Fruit fly (Drosophila melanogaster) whole organism, prepupa: ENCODE data around the gene CG18265.
A peak's percentile ranks its signal among the peaks of the same experiment; 100 is the strongest.

Experiments
- Blimp-1 ChIP-seq: fragments of 200-800 bp; sonication (Bioruptor generic); optimal IDR thresholded peaks from 3 replicates; lab custom pipeline; 2017; ENCODE audit warnings: missing biosample characterization, missing genetic modification characterization, mild to moderate bottlenecking, moderate library complexity, missing genetic modification reagents
- CG10631 ChIP-seq: fragments of 200-800 bp; sonication (Bioruptor generic); optimal IDR thresholded peaks from 2 replicates; lab custom pipeline; 2016; ENCODE audit warnings: missing biosample characterization, missing genetic modification characterization
- CG10669 ChIP-seq: fragments of 200-800 bp; sonication (Bioruptor generic); optimal IDR thresholded peaks from 3 replicates; lab custom pipeline; 2018; ENCODE audit warnings: missing biosample characterization, mild to moderate bottlenecking, missing genetic modification characterization, moderate library complexity
- CG11762 ChIP-seq: fragments of 200-800 bp; sonication (Bioruptor generic); optimal IDR thresholded peaks from 3 replicates; lab custom pipeline; 2016; ENCODE audit warnings: missing biosample characterization, missing genetic modification characterization; ENCODE audit not compliant: insufficient read depth
- CG11902 ChIP-seq: fragments of 200-800 bp; sonication (Bioruptor generic); optimal IDR thresholded peaks from 3 replicates; lab custom pipeline; 2016; ENCODE audit warnings: missing biosample characterization, missing genetic modification characterization
- CG15336 ChIP-seq: fragments of 200-800 bp; sonication (Bioruptor generic); IDR thresholded peaks from 2 replicates; pipeline ENCODE4 v1.3.6; 2022; ENCODE audit warnings: missing biosample characterization, missing genetic modification characterization
- CG16779 ChIP-seq: fragments of 200-800 bp; sonication (Bioruptor generic); optimal IDR thresholded peaks from 3 replicates; lab custom pipeline; 2017; ENCODE audit warnings: missing biosample characterization, mild to moderate bottlenecking, missing genetic modification characterization
- CG3032 ChIP-seq: fragments of 200-800 bp; optimal IDR thresholded peaks from 2 replicates; lab custom pipeline; 2019; ENCODE audit warnings: missing biosample characterization, mild to moderate bottlenecking, missing genetic modification characterization, moderate library complexity
- CG31627 ChIP-seq: fragments of 200-800 bp; sonication (Bioruptor generic); optimal IDR thresholded peaks from 3 replicates; lab custom pipeline; 2016; ENCODE audit warnings: missing biosample characterization, missing genetic modification characterization
- CG32006 ChIP-seq: fragments of 200-800 bp; sonication (Bioruptor generic); optimal IDR thresholded peaks from 3 replicates; lab custom pipeline; 2017; ENCODE audit warnings: missing biosample characterization, mild to moderate bottlenecking, missing genetic modification characterization
- CG34406 ChIP-seq: fragments of 200-800 bp; sonication (Bioruptor generic); optimal IDR thresholded peaks from 3 replicates; lab custom pipeline; 2016; ENCODE audit warnings: missing biosample characterization, missing genetic modification characterization
- CG3919 ChIP-seq: fragments of 200-800 bp; sonication (Bioruptor generic); optimal IDR thresholded peaks from 3 replicates; lab custom pipeline; 2016; ENCODE audit warnings: missing biosample characterization, missing genetic modification characterization
- CG4318 ChIP-seq: fragments of 200-800 bp; sonication (Bioruptor generic); optimal IDR thresholded peaks from 3 replicates; lab custom pipeline; 2017; ENCODE audit warnings: missing biosample characterization, mild to moderate bottlenecking, missing genetic modification characterization
- CG6163 ChIP-seq: fragments of 200-800 bp; sonication (Bioruptor generic); IDR thresholded peaks from 3 replicates; pipeline ENCODE4 v1.3.6; 2022; ENCODE audit warnings: missing biosample characterization, missing genetic modification characterization
- CG6276 ChIP-seq: fragments of 200-800 bp; sonication (Bioruptor generic); optimal IDR thresholded peaks from 2 replicates; lab custom pipeline; 2017; ENCODE audit warnings: missing biosample characterization, mild to moderate bottlenecking, missing genetic modification characterization
- CG6792 ChIP-seq: fragments of 200-800 bp; sonication (Bioruptor generic); optimal IDR thresholded peaks from 3 replicates; lab custom pipeline; 2016; ENCODE audit warnings: missing biosample characterization, missing genetic modification characterization
- CG6808 ChIP-seq: fragments of 200-800 bp; sonication (Bioruptor generic); optimal IDR thresholded peaks from 3 replicates; lab custom pipeline; 2017; ENCODE audit warnings: missing biosample characterization, missing genetic modification characterization, mild to moderate bottlenecking, moderate library complexity, missing genetic modification reagents
- CG6854 ChIP-seq: fragments of 200-800 bp; sonication (Bioruptor generic); optimal IDR thresholded peaks from 2 replicates; lab custom pipeline; 2017; ENCODE audit warnings: missing biosample characterization, mild to moderate bottlenecking, missing genetic modification characterization
- CG7368 ChIP-seq: fragments of 200-800 bp; sonication (Bioruptor generic); optimal IDR thresholded peaks from 3 replicates; lab custom pipeline; 2016; ENCODE audit warnings: missing biosample characterization, missing genetic modification characterization
- CG8319 ChIP-seq: fragments of 200-800 bp; sonication (Bioruptor generic); optimal IDR thresholded peaks from 3 replicates; lab custom pipeline; 2016; ENCODE audit warnings: missing biosample characterization, missing genetic modification characterization
- CG8632 ChIP-seq: fragments of 200-800 bp; sonication (Bioruptor generic); optimal IDR thresholded peaks from 3 replicates; lab custom pipeline; 2016; ENCODE audit warnings: missing biosample characterization, missing genetic modification characterization
- CG9139 ChIP-seq: fragments of 200-800 bp; sonication (Bioruptor generic); optimal IDR thresholded peaks from 3 replicates; lab custom pipeline; 2017; ENCODE audit warnings: missing biosample characterization, mild to moderate bottlenecking, missing genetic modification characterization
- Eip75B ChIP-seq: fragments of 200-800 bp; sonication (Bioruptor generic); optimal IDR thresholded peaks from 3 replicates; lab custom pipeline; 2016; ENCODE audit warnings: missing biosample characterization, missing genetic modification characterization
- Eip78C ChIP-seq: fragments of 200-800 bp; sonication (Bioruptor generic); peaks from one replicate; lab custom pipeline; 2016; ENCODE audit warnings: missing biosample characterization, missing genetic modification characterization
- Eip93F ChIP-seq: fragments of 200-800 bp; sonication (Bioruptor generic); optimal IDR thresholded peaks from 2 replicates; lab custom pipeline; 2016; ENCODE audit warnings: missing biosample characterization, mild to moderate bottlenecking, missing genetic modification characterization
- Ets96B ChIP-seq: fragments of 200-800 bp; optimal IDR thresholded peaks from 2 replicates; lab custom pipeline; 2019; ENCODE audit warnings: missing biosample characterization, mild to moderate bottlenecking, missing genetic modification characterization, moderate library complexity
- Gug ChIP-seq: fragments of 200-800 bp; sonication (Bioruptor generic); IDR thresholded peaks from 2 replicates; pipeline ENCODE4 v1.3.6; 2022; ENCODE audit warnings: missing biosample characterization, missing genetic modification characterization
- Hr38 ChIP-seq: sonication (Bioruptor generic); optimal IDR thresholded peaks from 2 replicates; lab custom pipeline; 2016; ENCODE audit warnings: missing biosample characterization, missing genetic modification characterization
- Hr39 ChIP-seq: fragments of 200-800 bp; sonication (Bioruptor generic); optimal IDR thresholded peaks from 2 replicates; lab custom pipeline; 2016; ENCODE audit warnings: missing biosample characterization, missing genetic modification characterization
- Lpt ChIP-seq: fragments of 200-800 bp; sonication (Bioruptor generic); optimal IDR thresholded peaks from 3 replicates; lab custom pipeline; 2016; ENCODE audit warnings: missing biosample characterization, missing genetic modification characterization
- Met ChIP-seq: fragments of 200-800 bp; sonication (Bioruptor generic); optimal IDR thresholded peaks from 3 replicates; lab custom pipeline; 2016; ENCODE audit warnings: missing biosample characterization, missing genetic modification characterization
- OdsH ChIP-seq: fragments of 200-800 bp; sonication (Bioruptor generic); optimal IDR thresholded peaks from 3 replicates; lab custom pipeline; 2016; ENCODE audit warnings: missing biosample characterization, missing genetic modification characterization
- Smox ChIP-seq: fragments of 200-800 bp; sonication (Bioruptor generic); optimal IDR thresholded peaks from 3 replicates; lab custom pipeline; 2016; ENCODE audit warnings: missing biosample characterization, missing genetic modification characterization
- Sox102F ChIP-seq: fragments of 200-800 bp; sonication (Bioruptor generic); optimal IDR thresholded peaks from 2 replicates; lab custom pipeline; 2016; ENCODE audit warnings: missing biosample characterization, mild to moderate bottlenecking, missing genetic modification characterization
- Sox14 ChIP-seq: fragments of 200-800 bp; sonication (Bioruptor generic); optimal IDR thresholded peaks from 3 replicates; lab custom pipeline; 2016; ENCODE audit warnings: missing biosample characterization, missing genetic modification characterization
- Sox15 ChIP-seq: fragments of 200-800 bp; sonication (Bioruptor generic); optimal IDR thresholded peaks from 3 replicates; lab custom pipeline; 2016; ENCODE audit warnings: missing biosample characterization, missing genetic modification characterization
- acj6 ChIP-seq: fragments of 200-800 bp; sonication (Bioruptor generic); optimal IDR thresholded peaks from 3 replicates; lab custom pipeline; 2016; ENCODE audit warnings: missing biosample characterization, missing genetic modification characterization
- cyc ChIP-seq: fragments of 200-800 bp; sonication (Bioruptor generic); optimal IDR thresholded peaks from 3 replicates; lab custom pipeline; 2016; ENCODE audit warnings: missing biosample characterization, missing genetic modification characterization
- dac ChIP-seq: fragments of 200-800 bp; sonication (Bioruptor generic); optimal IDR thresholded peaks from 2 replicates; lab custom pipeline; 2017; ENCODE audit warnings: missing biosample characterization, mild to moderate bottlenecking, missing genetic modification characterization
- dsx ChIP-seq: fragments of 200-800 bp; optimal IDR thresholded peaks from 3 replicates; lab custom pipeline; 2019; ENCODE audit warnings: missing biosample characterization, mild to moderate bottlenecking, missing genetic modification characterization, moderate library complexity; ENCODE audit not compliant: poor library complexity, severe bottlenecking
- eg ChIP-seq: fragments of 200-800 bp; sonication (Bioruptor generic); IDR thresholded peaks from 3 replicates; pipeline ENCODE4 v1.3.6; 2022; ENCODE audit warnings: missing biosample characterization, missing genetic modification characterization
- fd59A ChIP-seq: fragments of 200-800 bp; sonication (Bioruptor generic); optimal IDR thresholded peaks from 2 replicates; lab custom pipeline; 2017; ENCODE audit warnings: missing biosample characterization, mild to moderate bottlenecking, missing genetic modification characterization, missing genetic modification reagents
- fkh ChIP-seq: fragments of 200-800 bp; sonication (Bioruptor generic); optimal IDR thresholded peaks from 3 replicates; lab custom pipeline; 2017; ENCODE audit warnings: missing biosample characterization, mild to moderate bottlenecking, missing genetic modification characterization, moderate library complexity
- lz ChIP-seq: fragments of 200-800 bp; sonication (Bioruptor generic); optimal IDR thresholded peaks from 3 replicates; lab custom pipeline; 2016; ENCODE audit warnings: missing biosample characterization, missing genetic modification characterization
- net ChIP-seq: fragments of 200-800 bp; sonication (Bioruptor generic); optimal IDR thresholded peaks from 3 replicates; lab custom pipeline; 2016; ENCODE audit warnings: missing biosample characterization, missing genetic modification characterization
- pdm3 ChIP-seq: fragments of 200-800 bp; sonication (Bioruptor generic); optimal IDR thresholded peaks from 3 replicates; lab custom pipeline; 2016; ENCODE audit warnings: missing biosample characterization, missing genetic modification characterization
- salr ChIP-seq, 2 experiments: fragments of 200-800 bp; sonication (Bioruptor generic); optimal IDR thresholded peaks; 3 replicates each; lab custom pipeline; 2016 to 2018; ENCODE audit warnings: missing biosample characterization in 2 of 2, missing genetic modification characterization in 2 of 2, mild to moderate bottlenecking in 1 of 2
- ss ChIP-seq, 2 experiments: fragments of 200-800 bp; sonication (Bioruptor generic); optimal IDR thresholded peaks; 2 replicates in 1 of 2; 3 replicates in 1 of 2; lab custom pipeline; 2017 to 2018; ENCODE audit warnings: mild to moderate bottlenecking in 2 of 2, missing biosample characterization in 2 of 2, missing genetic modification characterization in 2 of 2, moderate library complexity in 1 of 2
- svp ChIP-seq: fragments of 200-800 bp; sonication (Bioruptor generic); peaks from one replicate; lab custom pipeline; 2016; ENCODE audit warnings: missing biosample characterization, missing genetic modification characterization
- topi ChIP-seq: fragments of 200-800 bp; sonication (Bioruptor generic); optimal IDR thresholded peaks from 3 replicates; lab custom pipeline; 2016; ENCODE audit warnings: missing biosample characterization, missing genetic modification characterization
- vri ChIP-seq: fragments of 200-800 bp; sonication (Bioruptor generic); optimal IDR thresholded peaks from 3 replicates; lab custom pipeline; 2016; ENCODE audit warnings: missing biosample characterization, mild to moderate bottlenecking, missing genetic modification characterization

Gene CG18265

dm6 chr3L:17498952-17499710 is 59.9 kb downstream of the CG18265 start:
- 0 out of 3 replicates have a peak, but pooled peaks have one; percentile 5 for TF ChIP-seq CG6163 (GFP tag; lab: Robert Waterston, UW)
- TF ChIP-seq CG31627 (GFP tag; lab: Kevin White, UChicago): no peak
- TF ChIP-seq lz (GFP tag; lab: Kevin White, UChicago): no peak
- no peak for TF ChIP-seq fd59A (GFP tag; lab: Kevin White, UChicago)
- no peak for TF ChIP-seq CG10631 (GFP tag; lab: Kevin White, UChicago)
- no peak for TF ChIP-seq CG6792 (GFP tag; lab: Kevin White, UChicago)
- TF ChIP-seq salr (GFP tag; optimal IDR thresholded peaks at IDR 0.05; lab: Kevin White, UChicago): peak in 1 of 2 experiments; percentile 40
- no peak for TF ChIP-seq Blimp-1 (GFP tag; lab: Kevin White, UChicago)
- no peak for TF ChIP-seq CG16779 (tag; lab: Kevin White, UChicago)
- TF ChIP-seq Sox15 (GFP tag; lab: Kevin White, UChicago): no peak
- no peak for TF ChIP-seq Eip93F (GFP tag; lab: Kevin White, UChicago)
- no peak for TF ChIP-seq CG8319 (GFP tag; lab: Kevin White, UChicago)
- no peak for TF ChIP-seq Sox14 (GFP tag; lab: Kevin White, UChicago)
- TF ChIP-seq Gug (GFP tag; lab: Robert Waterston, UW): 0 out of 2 replicates have a peak, but pooled peaks have one; percentile 20
- no peak for TF ChIP-seq Smox (GFP tag; lab: Kevin White, UChicago)
- TF ChIP-seq CG10669 (GFP tag; lab: Kevin White, UChicago): no peak
- TF ChIP-seq Sox102F: no peak
- no peak for TF ChIP-seq CG8632 (GFP tag; lab: Kevin White, UChicago)
- no peak for TF ChIP-seq Hr39
- TF ChIP-seq vri (GFP tag; lab: Kevin White, UChicago): no peak
- TF ChIP-seq Met (GFP tag; lab: Kevin White, UChicago): no peak
- TF ChIP-seq CG6808 (GFP tag; lab: Kevin White, UChicago): no peak
- TF ChIP-seq CG6276 (GFP tag; lab: Kevin White, UChicago): no peak
- TF ChIP-seq CG11762 (GFP tag; lab: Kevin White, UChicago): no peak
- peak; percentile 58 for TF ChIP-seq CG15336 (GFP tag; lab: Robert Waterston, UW)
- no peak for TF ChIP-seq dsx (GFP tag; lab: Kevin White, UChicago)
- no peak for TF ChIP-seq dac (GFP tag; lab: Kevin White, UChicago)
- TF ChIP-seq CG3919 (GFP tag; lab: Kevin White, UChicago): no peak
- no peak for TF ChIP-seq CG4318
- TF ChIP-seq CG6854 (GFP tag; lab: Kevin White, UChicago): no peak
- TF ChIP-seq CG32006 (GFP tag; lab: Kevin White, UChicago): peak; percentile 47
- no peak for TF ChIP-seq net (GFP tag; lab: Kevin White, UChicago)
- no peak for TF ChIP-seq CG7368
- TF ChIP-seq cyc (GFP tag; lab: Kevin White, UChicago): no peak
- TF ChIP-seq CG9139 (GFP tag; lab: Kevin White, UChicago): no peak
- peak in 1 of 2 experiments; percentile 9 for TF ChIP-seq ss (GFP tag; optimal IDR thresholded peaks at IDR 0.05; lab: Kevin White, UChicago)
- TF ChIP-seq CG3032 (tag; lab: Kevin White, UChicago): no peak
- TF ChIP-seq Hr38 (GFP tag; lab: Kevin White, UChicago): no peak
- no peak for TF ChIP-seq pdm3 (GFP tag; lab: Kevin White, UChicago)
- TF ChIP-seq topi (GFP tag; lab: Kevin White, UChicago): no peak
- TF ChIP-seq fkh: no peak
- TF ChIP-seq svp (GFP tag; lab: Kevin White, UChicago): no peak
- TF ChIP-seq Eip75B (GFP tag; lab: Kevin White, UChicago): no peak
- no peak for TF ChIP-seq CG34406 (GFP tag; lab: Kevin White, UChicago)
- TF ChIP-seq Lpt (GFP tag; lab: Kevin White, UChicago): peak; percentile 6
- peak; percentile 30 for TF ChIP-seq Eip78C (GFP tag; lab: Kevin White, UChicago)
- peak; percentile 35 for TF ChIP-seq OdsH (GFP tag; lab: Kevin White, UChicago)
- TF ChIP-seq acj6: no peak
- TF ChIP-seq Ets96B: no peak
- no peak; the same call in 2 of the 3 replicates for TF ChIP-seq eg (GFP tag; lab: Robert Waterston, UW)
- TF ChIP-seq CG11902 (GFP tag; lab: Kevin White, UChicago): no peak
